Worm (Caenorhabditis elegans): ENCODE results near the gene ZC8.6.
A peak's percentile ranks its signal among the peaks of the same experiment; 100 is the strongest.

Gene ZC8.6

ce11 chrX:4969228-4969627 is 28.2 kb downstream of the ZC8.6 start, which contains the start of gene M03F4.6:
TSS of gene M03F4.6 (minus strand) at chrX:4969328.
- TF ChIP-seq ceh-39 (tag; optimal IDR thresholded peaks at IDR 0.05) (no peak), tbx-8 (GFP tag; optimal IDR thresholded peaks at IDR 0.05) (no peak), zip-8 (tag; optimal IDR thresholded peaks at IDR 0.05) (no peak), sptf-1 (tag; optimal IDR thresholded peaks at IDR 0.05) (no peak), unc-62 (GFP tag; optimal IDR thresholded peaks at IDR 0.05) (no peak), nhr-237 (tag; optimal IDR thresholded peaks at IDR 0.05) (no peak), M03D4.4 (tag; optimal IDR thresholded peaks at IDR 0.05) (no peak)

- TF ChIP-seq unc-62 (GFP tag; optimal IDR thresholded peaks at IDR 0.05) (peak; percentile 90), bed-3 (GFP tag; optimal IDR thresholded peaks at IDR 0.05) (no peak), unc-120 (tag; optimal IDR thresholded peaks at IDR 0.05; ENCODE audit: poor library complexity, severe bottlenecking) (peak; percentile 60)
Observed at ce11 chrX:4965592-4965991, 31.8 kb downstream of the ZC8.6 start.

- peak; percentile 7 for TF ChIP-seq lin-32 (GFP tag; optimal IDR thresholded peaks at IDR 0.05)
- no peak for TF ChIP-seq nhr-76 (tag; optimal IDR thresholded peaks at IDR 0.05)
- TF ChIP-seq sem-2 (GFP tag; optimal IDR thresholded peaks at IDR 0.05) = no peak
- TF ChIP-seq flh-1 (GFP tag; optimal IDR thresholded peaks at IDR 0.05) = no peak
- no peak for TF ChIP-seq unc-39 (tag; optimal IDR thresholded peaks at IDR 0.05)
- TF ChIP-seq drap-1 (GFP tag; optimal IDR thresholded peaks at IDR 0.05) = peak; percentile 8
- no peak for TF ChIP-seq tbx-8 (GFP tag; optimal IDR thresholded peaks at IDR 0.05)
- TF ChIP-seq ces-1 (GFP tag; optimal IDR thresholded peaks at IDR 0.05) = peak; percentile 80
- TF ChIP-seq snpc-4 (tag; optimal IDR thresholded peaks at IDR 0.05) = no peak
- peak; percentile 97 for TF ChIP-seq nhr-2 (tag; optimal IDR thresholded peaks at IDR 0.05)
- peak; percentile 21 for TF ChIP-seq mls-2 (tag; optimal IDR thresholded peaks at IDR 0.05)
- peak; percentile 71 for TF ChIP-seq M03D4.4 (tag; optimal IDR thresholded peaks at IDR 0.05)
- TF ChIP-seq nhr-237 (tag; optimal IDR thresholded peaks at IDR 0.05) = peak; percentile 22
- no peak for TF ChIP-seq lin-13 (tag; optimal IDR thresholded peaks at IDR 0.05)
- TF ChIP-seq pha-4 (tag; optimal IDR thresholded peaks at IDR 0.05) = peak; percentile 79
- TF ChIP-seq bed-3 (GFP tag; optimal IDR thresholded peaks at IDR 0.05) = no peak
- no peak for TF ChIP-seq nhr-28 (tag; optimal IDR thresholded peaks at IDR 0.05)
- TF ChIP-seq cnd-1 (tag; optimal IDR thresholded peaks at IDR 0.05) = peak; percentile 42
- no peak for TF ChIP-seq hlh-1 (tag; optimal IDR thresholded peaks at IDR 0.05)
- peak; percentile 9 for TF ChIP-seq mep-1 (tag; optimal IDR thresholded peaks at IDR 0.05)
- no peak for TF ChIP-seq blmp-1 (tag; optimal IDR thresholded peaks at IDR 0.05)
- no peak for TF ChIP-seq ceh-43 (GFP tag; optimal IDR thresholded peaks at IDR 0.05)
- no peak for TF ChIP-seq elt-3 (tag; optimal IDR thresholded peaks at IDR 0.05)
- no peak for TF ChIP-seq ztf-11 (tag; optimal IDR thresholded peaks at IDR 0.05)
- no peak for TF ChIP-seq mab-5 (tag; optimal IDR thresholded peaks at IDR 0.05)
- no peak for TF ChIP-seq nhr-12 (tag; optimal IDR thresholded peaks at IDR 0.05)
- peak; percentile 97 for TF ChIP-seq ham-2 (GFP tag; optimal IDR thresholded peaks at IDR 0.05)
- no peak for TF ChIP-seq elt-1 (tag; optimal IDR thresholded peaks at IDR 0.05; ENCODE audit: borderline replicate concordance, insufficient read depth)
- peak; percentile 0 for TF ChIP-seq lsy-2 (tag; optimal IDR thresholded peaks at IDR 0.05)
- TF ChIP-seq ceh-83 (GFP tag; optimal IDR thresholded peaks at IDR 0.05) = no peak
- TF ChIP-seq sptf-1 (tag; optimal IDR thresholded peaks at IDR 0.05) = peak; percentile 55
- TF ChIP-seq unc-120 (tag; optimal IDR thresholded peaks at IDR 0.05; ENCODE audit: poor library complexity, severe bottlenecking) = peak; percentile 58
- TF ChIP-seq unc-62 (GFP tag; optimal IDR thresholded peaks at IDR 0.05) = peak; percentile 45
- TF ChIP-seq zip-8 (tag; optimal IDR thresholded peaks at IDR 0.05) = no peak
- TF ChIP-seq ceh-39 (tag; optimal IDR thresholded peaks at IDR 0.05) = no peak
Observed at ce11 chrX:4961681-4962656, 35.4 kb downstream of the ZC8.6 start.
